Fruit fly (Drosophila melanogaster) whole organism, embryonic: ENCODE measurements around the gene CG17097.

ENCODE experiments used
- Atf6 ChIP-seq: fragments of 200-800 bp; sonication (Bioruptor generic); IDR thresholded peaks from 2 replicates; pipeline ENCODE4 v1.3.6; 2022; ENCODE audit warnings: missing biosample characterization, missing genetic modification characterization
- C15 ChIP-seq: fragments of 200-800 bp; sonication (Bioruptor generic); IDR thresholded peaks from 3 replicates; pipeline ENCODE4 v1.3.6; 2022; ENCODE audit warnings: missing biosample characterization, missing genetic modification characterization
- CG10321 ChIP-seq: fragments of 200-800 bp; sonication (Bioruptor generic); IDR thresholded peaks from 2 replicates; pipeline ENCODE4 v1.3.6; 2022; ENCODE audit warnings: missing biosample characterization, missing genetic modification characterization
- CG12942 ChIP-seq: fragments of 200-800 bp; sonication (Bioruptor generic); optimal IDR thresholded peaks from 3 replicates; lab custom pipeline; 2016; ENCODE audit warnings: missing biosample characterization, missing genetic modification characterization
- CG16779 ChIP-seq: fragments of 200-800 bp; sonication (Bioruptor generic); IDR thresholded peaks from 2 replicates; pipeline ENCODE4 v1.3.6; 2022; ENCODE audit warnings: missing biosample characterization, missing genetic modification characterization
- CG17361 ChIP-seq: fragments of 200-800 bp; sonication (Bioruptor generic); IDR thresholded peaks from 3 replicates; pipeline ENCODE4 v1.3.6; 2022; ENCODE audit warnings: missing biosample characterization, missing genetic modification characterization
- CG17612 ChIP-seq: fragments of 200-800 bp; sonication (Bioruptor generic); IDR thresholded peaks from 2 replicates; pipeline ENCODE4 v1.3.6; 2022; ENCODE audit warnings: missing biosample characterization, missing genetic modification characterization
- CG18011 ChIP-seq: fragments of 200-800 bp; sonication (Bioruptor generic); optimal IDR thresholded peaks from 2 replicates; lab custom pipeline; 2017; ENCODE audit warnings: missing biosample characterization, missing genetic modification characterization, mild to moderate bottlenecking, moderate library complexity, missing genotype
- CG2712 ChIP-seq: fragments of 200-800 bp; optimal IDR thresholded peaks from 3 replicates; lab custom pipeline; 2019; ENCODE audit warnings: missing biosample characterization, mild to moderate bottlenecking, missing genetic modification characterization, moderate library complexity
- CG2875 ChIP-seq: fragments of 200-800 bp; sonication (Bioruptor generic); optimal IDR thresholded peaks from 2 replicates; lab custom pipeline; 2017; ENCODE audit warnings: missing biosample characterization, mild to moderate bottlenecking, missing genetic modification characterization, missing genetic modification reagents
- CG3065 ChIP-seq: fragments of 200-800 bp; sonication (Bioruptor generic); optimal IDR thresholded peaks from 2 replicates; lab custom pipeline; 2016; ENCODE audit warnings: missing biosample characterization, missing genetic modification characterization
- CG31224 ChIP-seq: fragments of 200-800 bp; sonication (Bioruptor generic); IDR thresholded peaks from 2 replicates; pipeline ENCODE4 v1.3.6; 2022; ENCODE audit warnings: missing biosample characterization, missing genetic modification characterization
- CG3163 ChIP-seq: fragments of 200-800 bp; sonication (Bioruptor generic); optimal IDR thresholded peaks from 3 replicates; lab custom pipeline; 2016; ENCODE audit warnings: missing biosample characterization, missing genetic modification characterization
- CG4707 ChIP-seq: fragments of 200-800 bp; sonication (Bioruptor generic); optimal IDR thresholded peaks from 2 replicates; lab custom pipeline; 2018; ENCODE audit warnings: missing biosample characterization, mild to moderate bottlenecking, missing genetic modification characterization, moderate library complexity
- CG4730 ChIP-seq: fragments of 200-800 bp; sonication (Bioruptor generic); IDR thresholded peaks from 2 replicates; pipeline ENCODE4 v1.3.6; 2022; ENCODE audit warnings: missing biosample characterization, missing genetic modification characterization
- CG6254 ChIP-seq: fragments of 200-800 bp; sonication (Bioruptor generic); optimal IDR thresholded peaks from 3 replicates; lab custom pipeline; 2017; ENCODE audit warnings: mild to moderate bottlenecking, missing biosample characterization, missing genetic modification reagents, missing genetic modification characterization
- CG9817 ChIP-seq: fragments of 200-800 bp; sonication (Bioruptor generic); optimal IDR thresholded peaks from 2 replicates; lab custom pipeline; 2018; ENCODE audit warnings: missing biosample characterization, mild to moderate bottlenecking, missing genetic modification characterization, moderate library complexity
- Dbx ChIP-seq: fragments of 200-800 bp; sonication (Bioruptor generic); IDR thresholded peaks from 3 replicates; pipeline ENCODE4 v1.3.6; 2022; ENCODE audit warnings: missing biosample characterization, missing genetic modification characterization
- Dref ChIP-seq: fragments of 200-800 bp; sonication (Bioruptor generic); IDR thresholded peaks from 2 replicates; pipeline ENCODE4 v1.3.6; 2022; ENCODE audit warnings: missing biosample characterization, missing genetic modification characterization
- E2f2 ChIP-seq: fragments of 200-800 bp; sonication (Bioruptor generic); IDR thresholded peaks from 2 replicates; pipeline ENCODE4 v1.3.6; 2022; ENCODE audit warnings: missing biosample characterization, missing genetic modification characterization
- HLHmδ ChIP-seq: fragments of 200-800 bp; sonication (Bioruptor generic); optimal IDR thresholded peaks from 2 replicates; lab custom pipeline; 2018; ENCODE audit warnings: missing biosample characterization, mild to moderate bottlenecking, missing genetic modification characterization, moderate library complexity
- HmgD ChIP-seq: fragments of 200-800 bp; sonication (Bioruptor generic); optimal IDR thresholded peaks from 3 replicates; lab custom pipeline; 2016; ENCODE audit warnings: missing biosample characterization, missing genetic modification characterization
- HmgZ ChIP-seq: fragments of 200-800 bp; sonication (Bioruptor generic); optimal IDR thresholded peaks from 2 replicates; lab custom pipeline; 2018; ENCODE audit warnings: missing biosample characterization, mild to moderate bottlenecking, missing genetic modification characterization
- Hmr ChIP-seq: fragments of 200-800 bp; sonication (Bioruptor generic); optimal IDR thresholded peaks from 3 replicates; lab custom pipeline; 2017; ENCODE audit warnings: mild to moderate bottlenecking, missing biosample characterization, missing genetic modification reagents, missing genetic modification characterization
- MESR4 ChIP-seq: fragments of 200-800 bp; sonication (Bioruptor generic); optimal IDR thresholded peaks from 2 replicates; lab custom pipeline; 2018; ENCODE audit warnings: missing biosample characterization, mild to moderate bottlenecking, missing genetic modification characterization, moderate library complexity
- Med ChIP-seq: fragments of 200-800 bp; sonication (Bioruptor generic); peaks from one replicate; lab custom pipeline; 2016; ENCODE audit warnings: missing biosample characterization, missing genetic modification characterization, mild to moderate bottlenecking, inconsistent platforms, moderate library complexity
- Neu2 ChIP-seq: fragments of 200-800 bp; sonication (Bioruptor generic); optimal IDR thresholded peaks from 3 replicates; lab custom pipeline; 2016; ENCODE audit warnings: missing biosample characterization, missing genetic modification characterization, borderline replicate concordance
- Poxn ChIP-seq: fragments of 200-800 bp; sonication (Bioruptor generic); IDR thresholded peaks from 2 replicates; pipeline ENCODE4 v1.3.6; 2022; ENCODE audit warnings: missing biosample characterization, missing genetic modification characterization
- Tbp ChIP-seq: fragments of >200 bp; optimal IDR thresholded peaks from 2 replicates; lab custom pipeline; 2018; ENCODE audit warnings: missing biosample characterization, missing genetic modification characterization
- Xrp1 ChIP-seq: fragments of 200-800 bp; sonication (Bioruptor generic); IDR thresholded peaks from 2 replicates; pipeline ENCODE4 v1.3.6; 2022; ENCODE audit warnings: missing biosample characterization, missing genetic modification characterization
- ab ChIP-seq: fragments of 200-800 bp; sonication (Bioruptor generic); optimal IDR thresholded peaks from 2 replicates; lab custom pipeline; 2016; ENCODE audit warnings: missing biosample characterization, missing genetic modification characterization
- bab2 ChIP-seq: fragments of 200-800 bp; sonication (Bioruptor generic); optimal IDR thresholded peaks from 2 replicates; lab custom pipeline; 2016; ENCODE audit warnings: missing biosample characterization, missing genetic modification characterization
- disco-r ChIP-seq: fragments of 200-800 bp; sonication (Bioruptor generic); optimal IDR thresholded peaks from 2 replicates; lab custom pipeline; 2016; ENCODE audit warnings: missing biosample characterization, missing genetic modification characterization
- emc ChIP-seq: fragments of 200-800 bp; sonication (Bioruptor generic); optimal IDR thresholded peaks from 2 replicates; lab custom pipeline; 2016; ENCODE audit warnings: missing biosample characterization, missing genetic modification characterization
- fd64A ChIP-seq: fragments of 200-800 bp; sonication (Bioruptor generic); optimal IDR thresholded peaks from 3 replicates; lab custom pipeline; 2018; ENCODE audit warnings: missing biosample characterization, mild to moderate bottlenecking, missing genetic modification characterization
- gce ChIP-seq: fragments of 200-800 bp; sonication (Bioruptor generic); IDR thresholded peaks from 3 replicates; pipeline ENCODE4 v1.3.6; 2022; ENCODE audit warnings: missing biosample characterization, missing genetic modification characterization
- gcm ChIP-seq: fragments of 200-800 bp; sonication (Bioruptor generic); optimal IDR thresholded peaks from 2 replicates; lab custom pipeline; 2019; ENCODE audit warnings: missing biosample characterization, mild to moderate bottlenecking, missing genetic modification characterization, moderate library complexity
- gt ChIP-seq: fragments of 200-800 bp; sonication (Bioruptor generic); IDR thresholded peaks from 2 replicates; pipeline ENCODE4 v1.3.6; 2022; ENCODE audit warnings: missing biosample characterization, missing genetic modification characterization
- hbn ChIP-seq: fragments of 200-800 bp; sonication (Bioruptor generic); IDR thresholded peaks from 2 replicates; pipeline ENCODE4 v1.3.6; 2022; ENCODE audit warnings: missing biosample characterization, missing genetic modification characterization; ENCODE audit not compliant: partially characterized antibody
- lov ChIP-seq, 2 experiments: fragments of 200-800 bp in 1 of 2; fragments of >200 bp in 1 of 2; sonication (Bioruptor generic) in 1 of 2; IDR thresholded peaks in 1 of 2; optimal IDR thresholded peaks in 1 of 2; 2 replicates in 1 of 2; 3 replicates in 1 of 2; pipeline versions ENCODE4 v1.3.6 to Lab custom; 2017 to 2022; ENCODE audit warnings: missing biosample characterization in 1 of 2, missing genetic modification characterization in 1 of 2
- pita ChIP-seq: fragments of 200-800 bp; sonication (Bioruptor generic); optimal IDR thresholded peaks from 2 replicates; lab custom pipeline; 2017; ENCODE audit warnings: missing biosample characterization, mild to moderate bottlenecking, missing genetic modification characterization
- rib ChIP-seq: fragments of 200-800 bp; sonication (Bioruptor generic); IDR thresholded peaks from 2 replicates; pipeline ENCODE4 v1.3.6; 2022; ENCODE audit warnings: missing biosample characterization, missing genetic modification characterization
- sd ChIP-seq: fragments of 200-800 bp; sonication (Bioruptor generic); optimal IDR thresholded peaks from 3 replicates; lab custom pipeline; 2018; ENCODE audit warnings: missing biosample characterization, mild to moderate bottlenecking, missing genetic modification characterization, moderate library complexity
- sens ChIP-seq: fragments of 200-800 bp; sonication (Bioruptor generic); peaks from one replicate; lab custom pipeline; 2016; ENCODE audit warnings: missing biosample characterization, missing genetic modification characterization
- sisA ChIP-seq: fragments of 200-800 bp; sonication (Bioruptor generic); IDR thresholded peaks from 2 replicates; pipeline ENCODE4 v1.3.6; 2022; ENCODE audit warnings: missing biosample characterization, missing genetic modification characterization
- slou ChIP-seq: fragments of 200-800 bp; sonication (Bioruptor generic); optimal IDR thresholded peaks from 3 replicates; lab custom pipeline; 2016; ENCODE audit warnings: missing biosample characterization, missing genetic modification characterization
- stc ChIP-seq: fragments of 200-800 bp; sonication (Bioruptor generic); IDR thresholded peaks from 2 replicates; pipeline ENCODE4 v1.3.6; 2022; ENCODE audit warnings: missing biosample characterization, missing genetic modification characterization
- tap ChIP-seq: fragments of 200-800 bp; optimal IDR thresholded peaks from 3 replicates; lab custom pipeline; 2019; ENCODE audit warnings: missing biosample characterization, mild to moderate bottlenecking, missing genetic modification characterization, moderate library complexity
- tgo ChIP-seq: fragments of 200-800 bp; sonication (Bioruptor generic); IDR thresholded peaks from 3 replicates; pipeline ENCODE4 v1.3.6; 2022; ENCODE audit warnings: missing biosample characterization, missing genetic modification characterization
- vnd ChIP-seq: fragments of 200-800 bp; sonication (Bioruptor generic); IDR thresholded peaks from 3 replicates; pipeline ENCODE4 v1.3.6; 2022; ENCODE audit warnings: missing biosample characterization, missing genetic modification characterization; ENCODE audit not compliant: partially characterized antibody

Gene CG17097

dm6 chr2L:10614660-10615479 lies 31.3 kb upstream of the CG17097 start (continued):
- TF ChIP-seq CG3163 = peak; percentile 8
- no peak for TF ChIP-seq HmgD (GFP tag; lab: Kevin White, UChicago)
- no peak for TF ChIP-seq CG4730 (GFP tag; lab: Robert Waterston, UW)
- TF ChIP-seq CG2712 = no peak
- no peak for TF ChIP-seq tap (tag; lab: Kevin White, UChicago)
- TF ChIP-seq Atf6 = no peak
- TF ChIP-seq sisA (GFP tag; lab: Robert Waterston, UW) = no peak
- TF ChIP-seq CG16779 = no peak
- no peak for TF ChIP-seq Tbp
- TF ChIP-seq emc (GFP tag; lab: Kevin White, UChicago) = no peak
- no peak for TF ChIP-seq slou (GFP tag; lab: Kevin White, UChicago)
- TF ChIP-seq ab (GFP tag; lab: Kevin White, UChicago) = no peak
- no peak for TF ChIP-seq CG9817
- TF ChIP-seq Neu2 (GFP tag; lab: Kevin White, UChicago) = no peak
- TF ChIP-seq sd (tag; lab: Kevin White, UChicago) = peak; percentile 44
- TF ChIP-seq Dref (GFP tag; lab: Robert Waterston, UW) = no peak
- no peak for TF ChIP-seq gt (GFP tag; lab: Robert Waterston, UW)
- no peak for TF ChIP-seq gce (GFP tag; lab: Robert Waterston, UW)
- TF ChIP-seq CG18011 (GFP tag; lab: Kevin White, UChicago) = no peak
- peak; percentile 27; the same call in 1 of the 2 replicates for TF ChIP-seq stc (GFP tag; lab: Robert Waterston, UW)
- no peak for TF ChIP-seq gcm
- TF ChIP-seq CG12942 (GFP tag; lab: Kevin White, UChicago) = no peak
- TF ChIP-seq CG2875 = peak; percentile 17
- TF ChIP-seq fd64A = peak; percentile 32
- TF ChIP-seq pita (GFP tag; lab: Kevin White, UChicago) = no peak
- TF ChIP-seq CG4707 (GFP tag; lab: Kevin White, UChicago) = no peak
- TF ChIP-seq C15 (GFP tag; lab: Robert Waterston, UW) = no peak
- TF ChIP-seq CG6254 = peak; percentile 22
- no peak for TF ChIP-seq vnd (GFP tag; lab: Robert Waterston, UW)
- TF ChIP-seq MESR4 (GFP tag; lab: Kevin White, UChicago) = no peak
- TF ChIP-seq tgo (GFP tag; lab: Robert Waterston, UW) = 0 out of 3 replicates have a peak, but pooled peaks have one; percentile 23
- TF ChIP-seq lov (optimal IDR thresholded peaks at IDR 0.05; lab: Kevin White, UChicago) = no peak
- 0 out of 3 replicates have a peak, but pooled peaks have one; percentile 55 for TF ChIP-seq lov (GFP tag; IDR thresholded peaks at IDR 0.05; lab: Robert Waterston, UW)
- no peak for TF ChIP-seq bab2 (GFP tag; lab: Kevin White, UChicago)
- no peak for TF ChIP-seq CG3065
- TF ChIP-seq hbn (GFP tag; lab: Robert Waterston, UW) = no peak
- no peak for TF ChIP-seq CG31224 (GFP tag; lab: Robert Waterston, UW)
- TF ChIP-seq rib (GFP tag; lab: Robert Waterston, UW) = no peak
- TF ChIP-seq Hmr = no peak
- TF ChIP-seq HmgZ (tag; lab: Kevin White, UChicago) = no peak
- no peak for TF ChIP-seq HLHmδ
- peak; percentile 70 for TF ChIP-seq sens (GFP tag; lab: Kevin White, UChicago)
- no peak for TF ChIP-seq CG17612 (GFP tag; lab: Robert Waterston, UW)
- TF ChIP-seq E2f2 (GFP tag; lab: Robert Waterston, UW) = no peak
- peak; percentile 20; the same call in 1 of the 2 replicates for TF ChIP-seq Xrp1 (GFP tag; lab: Robert Waterston, UW)
- no peak for TF ChIP-seq disco-r (GFP tag; lab: Kevin White, UChicago)
- TF ChIP-seq Med = peak; percentile 57
- no peak for TF ChIP-seq CG17361
- TF ChIP-seq CG10321 (GFP tag; lab: Robert Waterston, UW) = no peak
- no peak for TF ChIP-seq Poxn (GFP tag; lab: Robert Waterston, UW)
- TF ChIP-seq Dbx (GFP tag; lab: Robert Waterston, UW) = no peak
